Worm (Caenorhabditis elegans) whole organism, L4 larva: ENCODE data around the gene Y57G11C.43.
A peak's percentile ranks its signal among the peaks of the same experiment; 100 is the strongest.

Source experiments
- F37D6.2 ChIP-seq: sonication (generic microtip); optimal IDR thresholded peaks from 2 replicates; lab custom pipeline; 2016; ENCODE audit warnings: mild to moderate bottlenecking, missing genetic modification characterization, missing compliant biosample characterization
- F49E8.2 ChIP-seq: sonication (generic microtip); optimal IDR thresholded peaks from 2 replicates; lab custom pipeline; 2016; ENCODE audit warnings: missing compliant biosample characterization, mild to moderate bottlenecking, missing genetic modification characterization, borderline replicate concordance
- T26A8.4 ChIP-seq: fragments of 200-800 bp; sonication (Bioruptor generic); IDR thresholded peaks from 2 replicates; pipeline ENCODE4 v1.3.6; 2022; ENCODE audit warnings: missing genetic modification characterization, missing compliant biosample characterization
- Y48G9A.11 ChIP-seq: fragments of 200-800 bp; sonication (Bioruptor generic); IDR thresholded peaks from 2 replicates; pipeline ENCODE4 v1.3.6; 2022; ENCODE audit warnings: missing genetic modification reagents, missing genetic modification characterization, missing compliant biosample characterization
- Y75B8A.6 ChIP-seq: fragments of 200-800 bp; sonication (Bioruptor generic); IDR thresholded peaks from 2 replicates; pipeline ENCODE4 v1.3.6; 2022; ENCODE audit warnings: missing genetic modification reagents, missing genetic modification characterization, missing compliant biosample characterization
- ZK337.2 ChIP-seq: fragments of 200-800 bp; sonication (Bioruptor generic); IDR thresholded peaks from 2 replicates; pipeline ENCODE4 v1.3.6; 2022; ENCODE audit warnings: missing genetic modification reagents, missing genetic modification characterization, missing compliant biosample characterization
- aha-1 ChIP-seq: fragments of 150-350 bp; peaks from one replicate; lab custom pipeline; 2014; ENCODE audit warnings: missing biosample characterization, missing genetic modification characterization
- ama-1 ChIP-seq: fragments of 150-350 bp; optimal IDR thresholded peaks from 2 replicates; lab custom pipeline; 2014; ENCODE audit warnings: inconsistent platforms, mixed read lengths
- ceh-32 ChIP-seq: sonication (generic microtip); optimal IDR thresholded peaks from 2 replicates; lab custom pipeline; 2016; ENCODE audit warnings: mild to moderate bottlenecking, missing genetic modification characterization, missing compliant biosample characterization; ENCODE audit not compliant: poor library complexity
- ceh-62 ChIP-seq: sonication (generic microtip); optimal IDR thresholded peaks from 2 replicates; lab custom pipeline; 2017; ENCODE audit warnings: missing biosample characterization, missing genetic modification characterization
- ceh-82 ChIP-seq: sonication (generic microtip); optimal IDR thresholded peaks from 2 replicates; lab custom pipeline; 2017; ENCODE audit warnings: missing biosample characterization, missing genetic modification characterization
- ces-1 ChIP-seq: fragments of 150-350 bp; sonication (generic microtip); optimal IDR thresholded peaks from 4 replicates; lab custom pipeline; 2014; ENCODE audit warnings: missing biosample characterization, missing genetic modification reagents, missing genetic modification characterization
- cey-2 ChIP-seq: sonication (generic microtip); optimal IDR thresholded peaks from 3 replicates; lab custom pipeline; 2017; ENCODE audit warnings: missing genetic modification characterization, mild to moderate bottlenecking, missing compliant biosample characterization, antibody characterized with exemption, borderline replicate concordance; ENCODE audit not compliant: insufficient read depth
- ctbp-1 ChIP-seq: fragments of 200-800 bp; sonication (Bioruptor generic); IDR thresholded peaks from 2 replicates; pipeline ENCODE4 v1.3.6; 2022; ENCODE audit warnings: missing genetic modification reagents, missing genetic modification characterization, missing compliant biosample characterization
- daf-16 ChIP-seq, 3 experiments: sonication (generic microtip); optimal IDR thresholded peaks; 2 replicates each; lab custom pipeline; 2016 to 2017; ENCODE audit warnings: missing genetic modification characterization in 3 of 3, missing genetic modification reagents in 3 of 3, mild to moderate bottlenecking in 2 of 3, missing compliant biosample characterization in 2 of 3, missing biosample characterization in 1 of 3, moderate library complexity in 1 of 3
- dmd-6 ChIP-seq: fragments of 200-800 bp; sonication (Bioruptor generic); IDR thresholded peaks from 2 replicates; pipeline ENCODE4 v1.3.6; 2022; ENCODE audit warnings: missing genetic modification reagents, missing genetic modification characterization, missing compliant biosample characterization
- dmd-9 ChIP-seq: fragments of 200-800 bp; sonication (Bioruptor generic); IDR thresholded peaks from 2 replicates; pipeline ENCODE4 v1.3.6; 2022; ENCODE audit warnings: missing genetic modification reagents, missing genetic modification characterization, missing compliant biosample characterization
- dpl-1 ChIP-seq: fragments of 150-350 bp; optimal IDR thresholded peaks from 2 replicates; lab custom pipeline; 2014; ENCODE audit warnings: missing biosample characterization, missing genetic modification reagents, missing genetic modification characterization
- duxl-1 ChIP-seq: sonication (generic microtip); optimal IDR thresholded peaks from 2 replicates; lab custom pipeline; 2016; ENCODE audit warnings: mild to moderate bottlenecking, missing genetic modification characterization, moderate library complexity, missing compliant biosample characterization; ENCODE audit not compliant: poor library complexity
- dve-1 ChIP-seq: sonication (generic microtip); optimal IDR thresholded peaks from 2 replicates; lab custom pipeline; 2017; ENCODE audit warnings: antibody characterized with exemption, mild to moderate bottlenecking, missing genetic modification characterization, missing compliant biosample characterization; ENCODE audit not compliant: insufficient read depth
- egl-43 ChIP-seq: fragments of 200-800 bp; sonication (Bioruptor generic); IDR thresholded peaks from 2 replicates; pipeline ENCODE4 v1.3.6; 2022; ENCODE audit warnings: missing genetic modification reagents, missing genetic modification characterization, missing compliant biosample characterization
- hif-1 ChIP-seq, 2 experiments: sonication (generic microtip); optimal IDR thresholded peaks; 2 replicates each; lab custom pipeline; 2016 to 2017; ENCODE audit warnings: missing compliant biosample characterization in 2 of 2, missing genetic modification characterization in 2 of 2, missing genetic modification reagents in 2 of 2, missing genotype in 2 of 2, mild to moderate bottlenecking in 1 of 2
- hlh-11 ChIP-seq: fragments of 200-800 bp; sonication (Bioruptor generic); optimal IDR thresholded peaks from 2 replicates; lab custom pipeline; 2018; ENCODE audit warnings: mild to moderate bottlenecking, missing genetic modification characterization, missing compliant biosample characterization
- hlh-30 ChIP-seq: sonication (generic microtip); optimal IDR thresholded peaks from 2 replicates; lab custom pipeline; 2017; ENCODE audit warnings: antibody characterized with exemption, mild to moderate bottlenecking, missing genetic modification characterization, missing compliant biosample characterization; ENCODE audit not compliant: insufficient read depth
- hmg-1.1 ChIP-seq: fragments of 200-800 bp; sonication (Bioruptor generic); IDR thresholded peaks from 2 replicates; pipeline ENCODE4 v1.3.6; 2022; ENCODE audit warnings: missing genetic modification reagents, missing genetic modification characterization, missing compliant biosample characterization
- jun-1 ChIP-seq: fragments of 150-350 bp; optimal IDR thresholded peaks from 2 replicates; lab custom pipeline; 2014; ENCODE audit warnings: missing biosample characterization, missing genetic modification reagents, missing genetic modification characterization
- lin-38 ChIP-seq: fragments of 200-800 bp; sonication (Bioruptor generic); IDR thresholded peaks from 2 replicates; pipeline ENCODE4 v1.3.6; 2022; ENCODE audit warnings: missing genetic modification reagents, missing genetic modification characterization, missing compliant biosample characterization
- lin-39 ChIP-seq: fragments of 150-350 bp; optimal IDR thresholded peaks from 2 replicates; lab custom pipeline; 2014; ENCODE audit warnings: missing biosample characterization, missing genetic modification reagents, missing genetic modification characterization
- lsy-2 ChIP-seq, 2 experiments: fragments of 150-350 bp in 1 of 2; sonication (generic microtip) in 1 of 2; optimal IDR thresholded peaks; 2 replicates each; lab custom pipeline; 2014 to 2017; ENCODE audit warnings: missing biosample characterization in 2 of 2, missing genetic modification characterization in 2 of 2
- mep-1 ChIP-seq: fragments of 150-350 bp; sonication (generic microtip); optimal IDR thresholded peaks from 3 replicates; lab custom pipeline; 2014; ENCODE audit warnings: missing biosample characterization, missing genetic modification characterization
- mes-2 ChIP-seq: sonication (generic microtip); optimal IDR thresholded peaks from 2 replicates; lab custom pipeline; 2016; ENCODE audit warnings: missing genotype, mild to moderate bottlenecking, missing genetic modification characterization, missing compliant biosample characterization; ENCODE audit not compliant: poor library complexity, severe bottlenecking
- nhr-102 ChIP-seq: sonication (generic microtip); optimal IDR thresholded peaks from 2 replicates; lab custom pipeline; 2016; ENCODE audit warnings: mild to moderate bottlenecking, missing genetic modification characterization, moderate library complexity, missing compliant biosample characterization
- nhr-11 ChIP-seq: fragments of 150-350 bp; optimal IDR thresholded peaks from 2 replicates; lab custom pipeline; 2014; ENCODE audit warnings: missing biosample characterization, missing genetic modification characterization
- nhr-28 ChIP-seq: fragments of 150-350 bp; optimal IDR thresholded peaks from 2 replicates; lab custom pipeline; 2014; ENCODE audit warnings: missing biosample characterization, missing genetic modification characterization
- nhr-41 ChIP-seq: fragments of 200-800 bp; sonication (Bioruptor generic); IDR thresholded peaks from 2 replicates; pipeline ENCODE4 v1.3.6; 2022; ENCODE audit warnings: missing genetic modification reagents, missing genetic modification characterization, missing compliant biosample characterization
- nhr-6 ChIP-seq: fragments of 150-350 bp; optimal IDR thresholded peaks from 2 replicates; lab custom pipeline; 2014; ENCODE audit warnings: missing biosample characterization, missing genetic modification characterization
- pqm-1 ChIP-seq: sonication (generic microtip); optimal IDR thresholded peaks from 2 replicates; lab custom pipeline; 2017; ENCODE audit warnings: missing biosample characterization, missing genetic modification characterization
- snpc-1.2 ChIP-seq: fragments of 200-800 bp; sonication (Bioruptor generic); IDR thresholded peaks from 2 replicates; pipeline ENCODE4 v1.3.6; 2022; ENCODE audit warnings: missing genetic modification reagents, missing genetic modification characterization, missing compliant biosample characterization
- snpc-4 ChIP-seq: fragments of 150-350 bp; optimal IDR thresholded peaks from 2 replicates; lab custom pipeline; 2014; ENCODE audit warnings: missing biosample characterization, missing genetic modification characterization
- tra-1 ChIP-seq: fragments of 200-800 bp; sonication (Bioruptor generic); IDR thresholded peaks from 2 replicates; pipeline ENCODE4 v1.3.6; 2022; ENCODE audit warnings: missing genetic modification reagents, missing genetic modification characterization, missing compliant biosample characterization
- unc-39 ChIP-seq: sonication (generic microtip); optimal IDR thresholded peaks from 2 replicates; lab custom pipeline; 2017; ENCODE audit warnings: missing biosample characterization, missing genetic modification characterization
- unc-62 ChIP-seq, 3 experiments: fragments of 150-350 bp in 1 of 3; sonication (generic microtip); optimal IDR thresholded peaks in 2 of 3; peaks in 1 of 3; 1 replicate in 1 of 3; 2 replicates in 2 of 3; lab custom pipeline; 2014 to 2017; ENCODE audit warnings: missing biosample characterization in 3 of 3, missing genetic modification characterization in 3 of 3, missing genetic modification reagents in 3 of 3, missing genotype in 1 of 3
- zfp-2 ChIP-seq: sonication (generic microtip); optimal IDR thresholded peaks from 2 replicates; lab custom pipeline; 2016; ENCODE audit warnings: mild to moderate bottlenecking, missing genetic modification characterization, missing compliant biosample characterization
- zip-11 ChIP-seq: fragments of 200-800 bp; sonication (Bioruptor generic); IDR thresholded peaks from 2 replicates; pipeline ENCODE4 v1.3.6; 2022; ENCODE audit warnings: missing genetic modification characterization, missing compliant biosample characterization
- ztf-7 ChIP-seq: fragments of 150-350 bp; optimal IDR thresholded peaks from 2 replicates; lab custom pipeline; 2014; ENCODE audit warnings: missing biosample characterization, missing genetic modification characterization

Y57G11C.43 gene

ce11 chrIV:14786374-14787136 lies 17.3 kb downstream of the Y57G11C.43 start, which contains the start of gene melo-1:
melo-1 (plus strand) TSS chrIV:14787031.
- TF ChIP-seq dmd-9 (GFP tag; lab: Robert Waterston, UW), result no peak
- peak; percentile 34 for TF ChIP-seq hlh-11 (tag; lab: Kevin White, UChicago)
- no peak for TF ChIP-seq ceh-82 (tag; lab: Kevin White, UChicago)
- peak; percentile 18 for TF ChIP-seq pqm-1 (tag; lab: Kevin White, UChicago)
- no peak for TF ChIP-seq snpc-4 (tag; lab: Kevin White, UChicago)
- TF ChIP-seq ztf-7 (tag; lab: Kevin White, UChicago), result peak; percentile 23
- peak; percentile 23; the same call in 1 of the 2 replicates for TF ChIP-seq dmd-6
- 0 out of 2 replicates have a peak, but pooled peaks have one; percentile 21 for TF ChIP-seq snpc-1.2 (GFP tag; lab: Robert Waterston, UW)
- TF ChIP-seq lin-39 (tag; lab: Kevin White, UChicago), result no peak
- TF ChIP-seq daf-16 (GFP tag; optimal IDR thresholded peaks at IDR 0.05; lab: Kevin White, UChicago), result no peak
- TF ChIP-seq daf-16 (tag; optimal IDR thresholded peaks at IDR 0.05; lab: Kevin White, UChicago), result peak; percentile 14
- no peak for TF ChIP-seq tra-1 (GFP tag; lab: Robert Waterston, UW)
- peak; percentile 13 for TF ChIP-seq ama-1 (lab: Kevin White, UChicago)
- no peak for TF ChIP-seq F37D6.2
- TF ChIP-seq lsy-2 (tag; optimal IDR thresholded peaks at IDR 0.05; lab: Kevin White, UChicago), result peak in 1 of 2 experiments; percentile 60
- TF ChIP-seq unc-62 (GFP tag; optimal IDR thresholded peaks at IDR 0.05 in 1 of 2; lab: Kevin White, UChicago), result peak in 1 of 2 experiments; percentile 98
- TF ChIP-seq unc-62 (tag; optimal IDR thresholded peaks at IDR 0.05; lab: Kevin White, UChicago), result no peak
- TF ChIP-seq aha-1 (tag; lab: Kevin White, UChicago), result peak; percentile 18
- TF ChIP-seq ceh-62 (tag; lab: Kevin White, UChicago), result no peak
- TF ChIP-seq hlh-30 (tag; lab: Kevin White, UChicago), result peak; percentile 27
- peak; percentile 50 for TF ChIP-seq nhr-28 (tag; lab: Kevin White, UChicago)
- TF ChIP-seq cey-2 (tag; lab: Kevin White, UChicago), result no peak
- TF ChIP-seq dpl-1 (GFP tag; lab: Kevin White, UChicago), result peak; percentile 41
- peak; percentile 74 for TF ChIP-seq dve-1 (tag; lab: Kevin White, UChicago)
- no peak for TF ChIP-seq zip-11
- TF ChIP-seq mep-1, result peak; percentile 47
- no peak for TF ChIP-seq duxl-1
- 0 out of 2 replicates have a peak, but pooled peaks have one; percentile 12 for TF ChIP-seq T26A8.4
- TF ChIP-seq nhr-6, result peak; percentile 26
- peak; percentile 69 for TF ChIP-seq hmg-1.1
- TF ChIP-seq mes-2 (tag; lab: Kevin White, UChicago), result peak; percentile 31
- peak; percentile 4 for TF ChIP-seq jun-1 (tag; lab: Kevin White, UChicago)
- TF ChIP-seq hif-1 (tag; optimal IDR thresholded peaks at IDR 0.05; lab: Kevin White, UChicago), result peak in 1 of 2 experiments; percentile 7

ce11 chrIV:14790579-14790978 lies 21.3 kb downstream of the Y57G11C.43 start:
- TF ChIP-seq F37D6.2, result no peak
- TF ChIP-seq dpl-1 (GFP tag; lab: Kevin White, UChicago), result no peak
- peak; percentile 7 for TF ChIP-seq nhr-102 (tag; lab: Kevin White, UChicago)
- TF ChIP-seq lin-38, result 0 out of 2 replicates have a peak, but pooled peaks have one; percentile 17
- TF ChIP-seq nhr-11 (tag; lab: Kevin White, UChicago), result no peak
- no peak for TF ChIP-seq F49E8.2 (tag; lab: Kevin White, UChicago)
- TF ChIP-seq duxl-1, result no peak
- no peak; the same call in 1 of the 2 replicates for TF ChIP-seq T26A8.4
- TF ChIP-seq hif-1 (tag; optimal IDR thresholded peaks at IDR 0.05; lab: Kevin White, UChicago), result no peak
- TF ChIP-seq Y75B8A.6 (GFP tag; lab: Robert Waterston, UW), result no peak
- TF ChIP-seq ceh-62 (tag; lab: Kevin White, UChicago), result no peak
- TF ChIP-seq mep-1, result peak; percentile 63
- no peak for TF ChIP-seq unc-39
- no peak for TF ChIP-seq ces-1 (GFP tag; lab: Kevin White, UChicago)
- no peak for TF ChIP-seq daf-16 (GFP tag; optimal IDR thresholded peaks at IDR 0.05; lab: Kevin White, UChicago)
- TF ChIP-seq daf-16 (tag; optimal IDR thresholded peaks at IDR 0.05; lab: Kevin White, UChicago), result peak; percentile 39
- TF ChIP-seq Y48G9A.11 (GFP tag; lab: Robert Waterston, UW), result no peak
- TF ChIP-seq ceh-32 (tag; lab: Kevin White, UChicago), result no peak
- TF ChIP-seq nhr-28 (tag; lab: Kevin White, UChicago), result no peak
- no peak for TF ChIP-seq ZK337.2 (GFP tag; lab: Robert Waterston, UW)
- TF ChIP-seq zfp-2 (tag; lab: Kevin White, UChicago), result no peak
- no peak for TF ChIP-seq ctbp-1
- TF ChIP-seq ceh-82 (tag; lab: Kevin White, UChicago), result no peak
- TF ChIP-seq aha-1 (tag; lab: Kevin White, UChicago), result no peak
- no peak for TF ChIP-seq nhr-41
- TF ChIP-seq egl-43 (GFP tag; lab: Robert Waterston, UW), result no peak
